Fruit fly (Drosophila melanogaster): Measurements from ENCODE around the gene Sfmbt.

- no peak for TF ChIP-seq psq (optimal IDR thresholded peaks at IDR 0.05)
- TF ChIP-seq usp (GFP tag; optimal IDR thresholded peaks at IDR 0.05), result no peak
- no peak for TF ChIP-seq pan (optimal IDR thresholded peaks at IDR 0.05)
- no peak for TF ChIP-seq Dll (optimal IDR thresholded peaks at IDR 0.05)
- no peak for TF ChIP-seq EcR (GFP tag; optimal IDR thresholded peaks at IDR 0.05)
- no peak for TF ChIP-seq CG8478 (optimal IDR thresholded peaks at IDR 0.05)
These were observed 30.4 kb upstream of the Sfmbt start for dm6 chr2L:13206857-13207463.

Data from whole organism.